Worm (Caenorhabditis elegans) whole organism, young adult: ENCODE results near the gene M199.8.

Experiments
- B0019.2 ChIP-seq: fragments of 200-800 bp; sonication (Bioruptor generic); conservative IDR thresholded peaks from 2 replicates; pipeline ENCODE4 v1.3.6; 2022; ENCODE audit warnings: missing genetic modification reagents, missing genetic modification characterization, missing compliant biosample characterization
- F52B5.7 ChIP-seq: sonication (generic microtip); optimal IDR thresholded peaks from 2 replicates; lab custom pipeline; 2016; ENCODE audit warnings: mild to moderate bottlenecking, missing genetic modification characterization, missing compliant biosample characterization
- nfya-1 ChIP-seq: sonication (generic microtip); optimal IDR thresholded peaks from 2 replicates; lab custom pipeline; 2017; ENCODE audit warnings: antibody characterized with exemption, missing compliant biosample characterization, missing genetic modification characterization, borderline replicate concordance; ENCODE audit not compliant: insufficient read depth
- unc-62 ChIP-seq: fragments of 150-350 bp; optimal IDR thresholded peaks from 2 replicates; lab custom pipeline; 2014; ENCODE audit warnings: missing biosample characterization, missing genetic modification reagents, missing genetic modification characterization

ce11 chrIV:15119268-15119667 lies 14.5 kb downstream of the M199.8 start:
- TF ChIP-seq unc-62 (GFP tag; lab: Kevin White, UChicago) (no peak), nfya-1 (tag; lab: Kevin White, UChicago) (no peak), F52B5.7 (no peak), B0019.2 (no peak)
